Fruit fly (Drosophila melanogaster): ENCODE data around the gene CtsB.

The CtsB gene

DNA sequence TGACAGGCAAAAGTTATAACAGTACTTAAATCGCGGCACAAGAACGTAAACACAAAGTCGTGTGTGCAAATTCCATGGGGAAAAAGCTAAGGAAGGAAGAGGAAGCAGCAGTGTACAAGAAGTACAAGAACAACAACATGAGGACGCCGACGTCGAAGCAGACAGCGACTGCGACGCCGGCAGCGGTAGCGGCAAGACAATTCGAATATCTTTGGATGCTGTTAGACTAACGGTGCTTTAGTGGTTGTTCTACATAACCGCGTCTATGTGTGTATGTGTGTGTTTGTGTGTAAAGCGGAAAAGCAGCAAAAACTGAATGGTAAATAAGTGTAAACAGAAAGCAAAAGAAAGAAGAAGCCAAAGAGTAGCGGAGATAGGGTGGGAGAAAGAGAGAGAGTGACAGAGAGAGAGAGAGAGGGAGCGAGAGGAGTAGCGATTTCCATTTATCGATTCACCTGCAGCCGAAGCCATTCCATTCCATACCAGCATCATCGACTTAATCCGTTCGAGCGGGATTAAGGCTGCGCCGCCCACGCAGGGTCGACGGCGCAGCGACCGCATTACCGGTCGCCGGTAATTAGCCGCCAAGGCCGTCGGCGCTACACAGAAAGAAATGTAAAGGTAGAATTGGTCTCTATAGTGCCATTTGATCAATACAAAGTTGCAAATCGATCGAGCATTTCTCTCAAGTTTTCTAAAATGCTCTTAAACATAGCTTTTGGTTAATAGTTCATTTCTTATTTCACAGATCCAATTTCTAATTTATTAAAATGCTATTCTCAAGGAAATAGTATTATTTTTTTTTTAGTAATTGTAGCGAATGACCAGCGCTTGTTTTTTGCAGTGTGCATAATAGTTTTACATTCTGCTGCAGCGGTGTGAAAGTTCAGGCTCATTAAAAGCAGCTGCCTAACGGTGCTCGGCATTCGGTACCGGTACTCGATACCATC, 2.3 kb upstream of the CtsB start (continued):
- no peak for TF ChIP-seq D19B (GFP tag; optimal IDR thresholded peaks at IDR 0.05)
- TF ChIP-seq sima (GFP tag; optimal IDR thresholded peaks at IDR 0.05): no peak
- TF ChIP-seq sug (tag; optimal IDR thresholded peaks at IDR 0.05): no peak
- no peak for TF ChIP-seq her (GFP tag; optimal IDR thresholded peaks at IDR 0.05)
- peak; percentile 5 for TF ChIP-seq fd3F (GFP tag; optimal IDR thresholded peaks at IDR 0.05)
- TF ChIP-seq Fer2 (tag; optimal IDR thresholded peaks at IDR 0.05): no peak
- no peak for TF ChIP-seq NK7.1 (GFP tag; optimal IDR thresholded peaks at IDR 0.05)
- no peak for TF ChIP-seq Lim3 (GFP tag; IDR thresholded peaks at IDR 0.05)
- TF ChIP-seq CG4617 (GFP tag; optimal IDR thresholded peaks at IDR 0.05; ENCODE audit: borderline replicate concordance): no peak
- peak; percentile 44 for TF ChIP-seq CG5180 (GFP tag; optimal IDR thresholded peaks at IDR 0.05)
- TF ChIP-seq CG8281 (tag; optimal IDR thresholded peaks at IDR 0.05): peak; percentile 32
- peak; percentile 49 to 63 for TF ChIP-seq Trl (optimal IDR thresholded peaks at IDR 0.05)
- TF ChIP-seq Trl (GFP tag; optimal IDR thresholded peaks at IDR 0.05): no peak
- TF ChIP-seq eve (GFP tag; optimal IDR thresholded peaks at IDR 0.05): peak in 1 of 2 experiments; percentile 58
- TF ChIP-seq CG4707 (GFP tag; optimal IDR thresholded peaks at IDR 0.05): no peak
- no peak for TF ChIP-seq MBD-R2 (GFP tag; IDR thresholded peaks at IDR 0.05)
- peak; percentile 6 for TF ChIP-seq CG17802 (tag; optimal IDR thresholded peaks at IDR 0.05)
- peak; percentile 26 for TF ChIP-seq CG15601 (tag; optimal IDR thresholded peaks at IDR 0.05)
- TF ChIP-seq nau (GFP tag; optimal IDR thresholded peaks at IDR 0.05): peak; percentile 19
- TF ChIP-seq croc (GFP tag; conservative IDR thresholded peaks at IDR 0.05): peak; percentile 41; the same call in 2 of the 3 replicates
- peak; percentile 13 for TF ChIP-seq CG5245 (GFP tag; optimal IDR thresholded peaks at IDR 0.05)
- no peak for TF ChIP-seq BtbVII (GFP tag; optimal IDR thresholded peaks at IDR 0.05)
- TF ChIP-seq row (GFP tag; IDR thresholded peaks at IDR 0.05): peak; percentile 50
- no peak for TF ChIP-seq CG14965 (GFP tag; optimal IDR thresholded peaks at IDR 0.05; ENCODE audit: borderline replicate concordance)
- TF ChIP-seq nerfin-2 (GFP tag; IDR thresholded peaks at IDR 0.05; ENCODE audit: partially characterized antibody): no peak
- TF ChIP-seq ato (GFP tag; IDR thresholded peaks at IDR 0.05; ENCODE audit: partially characterized antibody): no peak
- no peak for TF ChIP-seq CG8290 (GFP tag; optimal IDR thresholded peaks at IDR 0.05)
- TF ChIP-seq CG8290 (tag; optimal IDR thresholded peaks at IDR 0.05): no peak
- peak; percentile 52; the same call in 1 of the 2 replicates for TF ChIP-seq lmd (GFP tag; IDR thresholded peaks at IDR 0.05)
- no peak for TF ChIP-seq Atf3 (GFP tag; optimal IDR thresholded peaks at IDR 0.05)
- TF ChIP-seq p53 (GFP tag; optimal IDR thresholded peaks at IDR 0.05): no peak
- peak; percentile 11 for TF ChIP-seq Fer3 (tag; optimal IDR thresholded peaks at IDR 0.05)
- TF ChIP-seq otp (GFP tag; IDR thresholded peaks at IDR 0.05): no peak
- TF ChIP-seq CG31224 (GFP tag; IDR thresholded peaks at IDR 0.05): no peak
- TF ChIP-seq nerfin-1 (tag; optimal IDR thresholded peaks at IDR 0.05): peak; percentile 40
- peak; percentile 41; the same call in 1 of the 3 replicates for TF ChIP-seq zfh1 (GFP tag; IDR thresholded peaks at IDR 0.05)
- TF ChIP-seq CG2120 (GFP tag; optimal IDR thresholded peaks at IDR 0.05): peak; percentile 44
- TF ChIP-seq CG10366 (GFP tag; IDR thresholded peaks at IDR 0.05): peak; percentile 21
- TF ChIP-seq CG13296 (GFP tag; optimal IDR thresholded peaks at IDR 0.05): peak; percentile 30
- TF ChIP-seq CG11696 (GFP tag; IDR thresholded peaks at IDR 0.05): no peak
- TF ChIP-seq sens-2 (GFP tag; IDR thresholded peaks at IDR 0.05): 0 out of 2 replicates have a peak, but pooled peaks have one; percentile 20
- TF ChIP-seq ken (GFP tag; IDR thresholded peaks at IDR 0.05): no peak
- no peak for TF ChIP-seq CG12942 (GFP tag; optimal IDR thresholded peaks at IDR 0.05)
- peak; percentile 9 for TF ChIP-seq CG12219 (GFP tag; optimal IDR thresholded peaks at IDR 0.05)
- peak; percentile 49 for TF ChIP-seq CG3281 (GFP tag; optimal IDR thresholded peaks at IDR 0.05)
- TF ChIP-seq ttk (GFP tag; IDR thresholded peaks at IDR 0.05): 0 out of 2 replicates have a peak, but pooled peaks have one; percentile 14
- TF ChIP-seq ci (GFP tag; IDR thresholded peaks at IDR 0.05): peak; percentile 36; the same call in 1 of the 3 replicates
- TF ChIP-seq hb (GFP tag; IDR thresholded peaks at IDR 0.05; ENCODE audit: partially characterized antibody): no peak
- TF ChIP-seq da (GFP tag; optimal IDR thresholded peaks at IDR 0.05): no peak
